Fruit fly (Drosophila melanogaster) whole organism, adult: ENCODE data around the gene CG14803.

Experiments used
- CG12768 ChIP-seq: fragments of 200-800 bp; sonication (Bioruptor generic); optimal IDR thresholded peaks from 2 replicates; lab custom pipeline; 2017; ENCODE audit warnings: missing biosample characterization, missing genetic modification characterization, mild to moderate bottlenecking, moderate library complexity, missing genetic modification reagents
- CG1620 ChIP-seq: fragments of 200-800 bp; sonication (Bioruptor generic); optimal IDR thresholded peaks from 2 replicates; lab custom pipeline; 2016; ENCODE audit warnings: missing biosample characterization, missing genetic modification characterization
- CG5204 ChIP-seq: fragments of 200-800 bp; sonication (Bioruptor generic); optimal IDR thresholded peaks from 2 replicates; lab custom pipeline; 2016; ENCODE audit warnings: missing biosample characterization, missing genetic modification characterization
- CG7045 ChIP-seq: fragments of 200-800 bp; sonication (Bioruptor generic); optimal IDR thresholded peaks from 2 replicates; lab custom pipeline; 2017; ENCODE audit warnings: missing biosample characterization, mild to moderate bottlenecking, missing genetic modification characterization
- Hr96 ChIP-seq: fragments of 200-800 bp; sonication (Bioruptor generic); optimal IDR thresholded peaks from 2 replicates; lab custom pipeline; 2016; ENCODE audit warnings: missing biosample characterization, missing genetic modification characterization
- cnc ChIP-seq, 2 experiments: fragments of >200 bp; optimal IDR thresholded peaks; 2 replicates each; lab custom pipeline; 2017
- kay ChIP-seq: fragments of 200-800 bp; sonication (Bioruptor generic); peaks from one replicate; lab custom pipeline; 2016; ENCODE audit warnings: missing biosample characterization, missing genetic modification characterization, borderline replicate concordance
- tj ChIP-seq: fragments of 200-800 bp; sonication (Bioruptor generic); optimal IDR thresholded peaks from 3 replicates; lab custom pipeline; 2017; ENCODE audit warnings: missing biosample characterization, mild to moderate bottlenecking, missing genetic modification characterization, moderate library complexity

dm6 chrX:1865673-1866072 lies 3.0 kb upstream of the CG14803 start, which contains the start of the genes Gcna and MED18:
- no peak for TF ChIP-seq CG7045 (GFP tag; lab: Kevin White, UChicago)
- no peak for TF ChIP-seq tj (GFP tag; lab: Kevin White, UChicago)
- no peak for TF ChIP-seq Hr96 (GFP tag; lab: Kevin White, UChicago)
- no peak for TF ChIP-seq CG5204
- no peak for TF ChIP-seq cnc (optimal IDR thresholded peaks at IDR 0.05; lab: Kevin White, UChicago)
- TF ChIP-seq CG12768, result no peak
- TF ChIP-seq kay, result no peak
- TF ChIP-seq CG1620 (GFP tag; lab: Kevin White, UChicago), result no peak
